Fruit fly (Drosophila melanogaster): ENCODE measurements around the gene mmy.

mmy gene

dm6 chr2L:6480212-6480994 lies 6.7 kb upstream of the mmy start, which contains the start of the genes Sec61alpha and Daxx (continued):
- peak; percentile 1 for TF ChIP-seq CG9139 (GFP tag; optimal IDR thresholded peaks at IDR 0.05)
- peak; percentile 48 for TF ChIP-seq CG1621 (tag; optimal IDR thresholded peaks at IDR 0.05)
- TF ChIP-seq CG10669 (GFP tag; optimal IDR thresholded peaks at IDR 0.05): peak; percentile 73
- TF ChIP-seq CG6163 (GFP tag; IDR thresholded peaks at IDR 0.05): peak; percentile 70
- peak; percentile 81 for TF ChIP-seq Sox15 (GFP tag; optimal IDR thresholded peaks at IDR 0.05)
- TF ChIP-seq Hr4 (GFP tag; optimal IDR thresholded peaks at IDR 0.05): no peak
- TF ChIP-seq CG11294 (GFP tag; IDR thresholded peaks at IDR 0.05): peak; percentile 74
- peak; percentile 85 for TF ChIP-seq Ets21C (GFP tag; optimal IDR thresholded peaks at IDR 0.05)
- no peak for TF ChIP-seq CG6276 (GFP tag; optimal IDR thresholded peaks at IDR 0.05)
- TF ChIP-seq CG8119 (GFP tag; IDR thresholded peaks at IDR 0.05): peak; percentile 83
- TF ChIP-seq Hr38 (GFP tag; optimal IDR thresholded peaks at IDR 0.05): peak; percentile 66
- TF ChIP-seq fd85E (GFP tag; optimal IDR thresholded peaks at IDR 0.05): peak; percentile 62
- TF ChIP-seq salr (GFP tag; optimal IDR thresholded peaks at IDR 0.05): peak; percentile 56 to 78
- TF ChIP-seq CG34406 (GFP tag; optimal IDR thresholded peaks at IDR 0.05): peak; percentile 64
- TF ChIP-seq Met (GFP tag; optimal IDR thresholded peaks at IDR 0.05): peak; percentile 85
- TF ChIP-seq CG8632 (GFP tag; optimal IDR thresholded peaks at IDR 0.05): peak; percentile 63
- TF ChIP-seq acj6 (GFP tag; optimal IDR thresholded peaks at IDR 0.05): peak; percentile 85
- TF ChIP-seq CG16779 (tag; optimal IDR thresholded peaks at IDR 0.05): no peak
- peak; percentile 64 for TF ChIP-seq net (GFP tag; optimal IDR thresholded peaks at IDR 0.05)
- TF ChIP-seq Smox (GFP tag; optimal IDR thresholded peaks at IDR 0.05): peak; percentile 79
- peak; percentile 59 for TF ChIP-seq CG8319 (GFP tag; optimal IDR thresholded peaks at IDR 0.05)
- peak; percentile 81 for TF ChIP-seq topi (GFP tag; optimal IDR thresholded peaks at IDR 0.05)
- TF ChIP-seq Lpt (GFP tag; optimal IDR thresholded peaks at IDR 0.05): peak; percentile 46

- peak; percentile 62 for TF ChIP-seq CG8119 (GFP tag; IDR thresholded peaks at IDR 0.05)
- peak; percentile 44 to 59 for TF ChIP-seq ss (GFP tag; optimal IDR thresholded peaks at IDR 0.05)
- TF ChIP-seq Ets21C (GFP tag; optimal IDR thresholded peaks at IDR 0.05): no peak
- TF ChIP-seq Hr39 (GFP tag; optimal IDR thresholded peaks at IDR 0.05): no peak
- TF ChIP-seq eg (GFP tag; IDR thresholded peaks at IDR 0.05): peak; percentile 3; the same call in 2 of the 3 replicates
- TF ChIP-seq acj6 (GFP tag; optimal IDR thresholded peaks at IDR 0.05): peak; percentile 18
- TF ChIP-seq pdm3 (GFP tag; optimal IDR thresholded peaks at IDR 0.05): peak; percentile 29
- TF ChIP-seq CG1621 (tag; optimal IDR thresholded peaks at IDR 0.05): peak; percentile 49
- peak; percentile 29 for TF ChIP-seq CG6808 (GFP tag; optimal IDR thresholded peaks at IDR 0.05)
- TF ChIP-seq CG6276 (GFP tag; optimal IDR thresholded peaks at IDR 0.05): peak; percentile 13
- peak; percentile 34 for TF ChIP-seq Blimp-1 (GFP tag; optimal IDR thresholded peaks at IDR 0.05)
- 0 out of 2 replicates have a peak, but pooled peaks have one; percentile 43 for TF ChIP-seq CG15336 (GFP tag; IDR thresholded peaks at IDR 0.05)
- peak; percentile 21 for TF ChIP-seq lz (GFP tag; optimal IDR thresholded peaks at IDR 0.05)
- TF ChIP-seq achi (GFP tag; optimal IDR thresholded peaks at IDR 0.05): peak; percentile 99
- no peak for TF ChIP-seq CG3032 (tag; optimal IDR thresholded peaks at IDR 0.05)
- no peak for TF ChIP-seq CG8632 (GFP tag; optimal IDR thresholded peaks at IDR 0.05)
- TF ChIP-seq CG32006 (GFP tag; optimal IDR thresholded peaks at IDR 0.05): peak; percentile 48
- no peak for TF ChIP-seq Eip75B (GFP tag; optimal IDR thresholded peaks at IDR 0.05)
- TF ChIP-seq salr (GFP tag; optimal IDR thresholded peaks at IDR 0.05): no peak
- TF ChIP-seq Ets96B (tag; optimal IDR thresholded peaks at IDR 0.05): peak; percentile 7
- TF ChIP-seq Hr38 (GFP tag; optimal IDR thresholded peaks at IDR 0.05): no peak
- TF ChIP-seq CG6163 (GFP tag; IDR thresholded peaks at IDR 0.05): peak; percentile 25; the same call in 1 of the 3 replicates
- peak; percentile 36 for TF ChIP-seq Hr4 (GFP tag; optimal IDR thresholded peaks at IDR 0.05)
- TF ChIP-seq spab (GFP tag; optimal IDR thresholded peaks at IDR 0.05): no peak
- TF ChIP-seq dsx (GFP tag; optimal IDR thresholded peaks at IDR 0.05; ENCODE audit: poor library complexity, severe bottlenecking): peak; percentile 12
- TF ChIP-seq Sox102F (GFP tag; optimal IDR thresholded peaks at IDR 0.05): peak; percentile 13
- peak; percentile 30 for TF ChIP-seq CG16779 (tag; optimal IDR thresholded peaks at IDR 0.05)
- TF ChIP-seq CG3919 (GFP tag; optimal IDR thresholded peaks at IDR 0.05): peak; percentile 23
- peak; percentile 35 for TF ChIP-seq vri (GFP tag; optimal IDR thresholded peaks at IDR 0.05)
- TF ChIP-seq Met (GFP tag; optimal IDR thresholded peaks at IDR 0.05): peak; percentile 14
- TF ChIP-seq Sox14 (GFP tag; optimal IDR thresholded peaks at IDR 0.05): peak; percentile 2
- peak; percentile 62 for TF ChIP-seq Eip78C (GFP tag)
- no peak for TF ChIP-seq Smox (GFP tag; optimal IDR thresholded peaks at IDR 0.05)
- TF ChIP-seq dac (GFP tag; optimal IDR thresholded peaks at IDR 0.05): no peak
- TF ChIP-seq Eip93F (GFP tag; optimal IDR thresholded peaks at IDR 0.05): peak; percentile 37
These were observed 5.7 kb upstream of the mmy start for dm6 chr2L:6479226-6479906.

Data from whole organism, prepupa.